Worm (Caenorhabditis elegans): ENCODE results near the gene Y4C6B.1.

Gene Y4C6B.1

DNA sequence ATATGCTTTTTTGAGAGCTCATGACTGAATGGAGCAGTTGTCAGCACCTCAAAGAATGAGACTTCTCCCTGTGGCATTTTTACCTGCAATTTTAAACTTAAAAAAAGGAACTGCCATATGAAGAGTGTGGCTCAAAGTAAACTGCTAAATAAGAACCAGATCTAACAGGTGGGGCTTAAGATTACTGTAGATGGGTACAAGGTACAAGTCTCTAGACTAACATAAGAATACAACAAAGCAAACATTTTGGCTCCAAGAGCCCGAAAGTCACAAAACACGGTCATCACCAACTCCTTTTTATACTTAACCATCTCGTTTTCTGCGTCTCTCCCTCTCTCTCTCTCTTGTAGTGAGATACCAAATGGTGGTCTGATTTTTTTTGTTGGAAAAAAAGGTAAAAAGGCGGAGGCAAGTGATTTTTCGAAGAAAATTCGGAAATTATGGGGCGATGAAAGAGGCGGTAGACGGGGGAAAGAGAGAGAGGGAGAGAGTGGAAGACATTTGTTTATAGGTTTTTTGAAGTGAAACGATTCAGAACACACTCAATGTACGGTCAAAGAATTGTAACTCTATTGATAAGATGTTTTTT, 34.3 kb downstream of the Y4C6B.1 start, which contains the start of gene elo-6 (continued):
- TF ChIP-seq pha-4 (GFP tag; IDR thresholded peaks at IDR 0.05) (no peak), pha-4 (tag; optimal IDR thresholded peaks at IDR 0.05) (no peak), egl-43 (GFP tag; IDR thresholded peaks at IDR 0.05) (no peak), nhr-28 (tag; optimal IDR thresholded peaks at IDR 0.05) (peak; percentile 93), mep-1 (tag; optimal IDR thresholded peaks at IDR 0.05) (peak; percentile 63), nhr-111 (GFP tag; optimal IDR thresholded peaks at IDR 0.05) (no peak), snpc-1.2 (GFP tag; IDR thresholded peaks at IDR 0.05) (no peak), dmd-6 (GFP tag; IDR thresholded peaks at IDR 0.05) (peak; percentile 67), daf-16 (GFP tag; optimal IDR thresholded peaks at IDR 0.05) (peak in 1 of 2 experiments; percentile 59), daf-16 (tag; optimal IDR thresholded peaks at IDR 0.05) (peak; percentile 88), nhr-102 (tag; optimal IDR thresholded peaks at IDR 0.05) (peak; percentile 46)

DNA sequence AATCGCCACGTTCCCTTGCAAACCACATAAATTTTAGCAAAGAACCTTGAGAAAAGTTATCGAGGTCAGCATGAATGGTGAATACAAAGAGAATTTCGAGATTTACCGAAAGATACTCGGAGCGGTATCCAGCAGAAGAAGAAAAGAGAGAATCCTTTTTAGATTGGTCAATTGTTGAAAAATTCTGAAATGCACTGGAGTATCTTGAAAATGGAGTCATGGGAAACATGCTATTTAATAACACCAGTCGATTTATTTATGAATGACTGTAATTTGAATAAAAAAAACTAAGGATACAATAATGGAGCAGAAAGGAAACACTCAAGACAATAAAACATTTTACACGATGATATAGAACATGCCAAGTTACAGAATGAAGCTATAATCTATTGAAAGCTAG, 35.7 kb downstream of the Y4C6B.1 start:
- TF ChIP-seq ztf-7 (tag; optimal IDR thresholded peaks at IDR 0.05), result no peak
- TF ChIP-seq spr-3 (GFP tag; optimal IDR thresholded peaks at IDR 0.05), result no peak
- TF ChIP-seq madf-5 (GFP tag; IDR thresholded peaks at IDR 0.05), result 0 out of 4 replicates have a peak, but pooled peaks of 1 of the 2 experiments have one; percentile 26
- peak; percentile 85 for TF ChIP-seq aha-1 (tag)
- TF ChIP-seq lin-15B (tag; optimal IDR thresholded peaks at IDR 0.05), result no peak
- TF ChIP-seq Y48G9A.11 (GFP tag; IDR thresholded peaks at IDR 0.05), result peak; percentile 42; the same call in 1 of the 2 replicates
- TF ChIP-seq F49E8.2 (tag; optimal IDR thresholded peaks at IDR 0.05; ENCODE audit: borderline replicate concordance), result peak; percentile 56
- TF ChIP-seq snpc-1.2 (GFP tag; IDR thresholded peaks at IDR 0.05), result peak; percentile 84
- 0 out of 2 replicates have a peak, but pooled peaks have one; percentile 22 for TF ChIP-seq lin-38 (GFP tag; IDR thresholded peaks at IDR 0.05)

DNA sequence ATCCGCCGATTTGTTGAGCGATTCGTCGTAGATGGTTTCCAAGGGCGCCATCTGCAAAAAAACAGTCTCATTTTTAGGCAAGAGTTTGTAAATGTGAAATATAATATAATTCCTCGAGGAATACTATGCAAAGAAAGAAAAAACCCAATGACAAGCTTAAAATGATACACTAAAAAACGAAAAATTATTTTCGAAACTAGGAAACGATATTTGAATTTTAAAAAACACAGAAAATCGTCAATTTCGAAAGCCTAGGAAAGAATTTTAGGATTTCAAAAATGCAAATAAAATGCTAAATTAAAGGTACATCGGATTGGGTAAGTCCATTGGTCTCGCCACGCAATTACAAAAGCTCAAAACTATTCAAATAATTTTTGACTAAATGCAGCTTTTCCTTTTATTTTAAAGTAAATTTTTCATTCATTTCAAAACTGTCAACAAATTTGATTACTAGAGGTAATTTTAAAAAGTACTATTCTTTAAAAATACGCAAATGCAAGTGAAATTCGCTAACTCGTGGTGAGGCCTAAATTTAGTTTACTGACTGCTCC, 37.3 kb downstream of the Y4C6B.1 start, which contains the start of the genes htp-1 and ZK616.5:
Gene htp-1 (minus strand): TSS at position 51 of the 551 bp plus-strand sequence.
Gene ZK616.5 (plus strand): TSS at position 423 of the 551 bp plus-strand sequence.
- TF ChIP-seq fos-1 (tag; optimal IDR thresholded peaks at IDR 0.05) (no peak), unc-62 (GFP tag; optimal IDR thresholded peaks at IDR 0.05 in 1 of 2) (no peak), unc-62 (tag; optimal IDR thresholded peaks at IDR 0.05) (no peak), zfp-2 (tag; optimal IDR thresholded peaks at IDR 0.05) (no peak), unc-130 (GFP tag; optimal IDR thresholded peaks at IDR 0.05) (no peak), cey-2 (tag; optimal IDR thresholded peaks at IDR 0.05; ENCODE audit: borderline replicate concordance, insufficient read depth) (no peak), ZK546.5 (tag; optimal IDR thresholded peaks at IDR 0.05) (no peak), snpc-4 (tag; optimal IDR thresholded peaks at IDR 0.05) (no peak), nhr-111 (GFP tag; optimal IDR thresholded peaks at IDR 0.05) (no peak)

DNA sequence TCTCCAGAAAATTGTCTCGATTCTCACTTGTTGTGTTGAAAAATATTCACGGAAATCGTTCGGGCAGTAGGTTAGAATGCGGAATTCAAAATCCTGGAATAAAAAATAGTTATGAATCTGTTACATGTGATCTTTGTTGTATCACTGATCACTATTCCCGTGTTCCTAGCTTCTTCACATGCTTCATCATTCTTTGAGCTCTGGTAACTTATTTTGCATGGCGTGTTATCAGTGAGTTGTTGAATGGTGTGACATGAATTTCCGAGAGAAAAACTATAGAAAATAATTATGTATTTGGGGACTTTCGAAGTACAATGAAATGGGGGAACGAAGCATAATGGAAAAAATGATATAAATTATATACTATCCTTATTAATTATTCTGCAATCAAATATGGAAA, 39.3 kb downstream of the Y4C6B.1 start:
- TF ChIP-seq skn-1 (tag; optimal IDR thresholded peaks at IDR 0.05) (no peak), hlh-11 (tag; optimal IDR thresholded peaks at IDR 0.05) (peak; percentile 39), duxl-1 (tag; optimal IDR thresholded peaks at IDR 0.05; ENCODE audit: poor library complexity) (peak; percentile 31), madf-5 (GFP tag; IDR thresholded peaks at IDR 0.05) (no peak), nhr-28 (tag; optimal IDR thresholded peaks at IDR 0.05) (peak; percentile 39), jun-1 (tag; optimal IDR thresholded peaks at IDR 0.05) (no peak), spr-1 (tag; optimal IDR thresholded peaks at IDR 0.05) (no peak), daf-16 (GFP tag; optimal IDR thresholded peaks at IDR 0.05) (no peak), daf-16 (tag; optimal IDR thresholded peaks at IDR 0.05) (peak; percentile 76), tra-1 (GFP tag; IDR thresholded peaks at IDR 0.05) (no peak), hmg-1.1 (GFP tag; IDR thresholded peaks at IDR 0.05) (no peak), ama-1 (optimal IDR thresholded peaks at IDR 0.05) (peak; percentile 53), nhr-41 (GFP tag; IDR thresholded peaks at IDR 0.05) (no peak), hlh-30 (tag; optimal IDR thresholded peaks at IDR 0.05; ENCODE audit: insufficient read depth) (peak; percentile 62), pha-4 (GFP tag; IDR thresholded peaks at IDR 0.05) (0 out of 2 replicates have a peak, but pooled peaks have one; percentile 17), pha-4 (tag; optimal IDR thresholded peaks at IDR 0.05) (no peak), ceh-28 (tag; optimal IDR thresholded peaks at IDR 0.05) (no peak), attf-4 (tag; optimal IDR thresholded peaks at IDR 0.05) (no peak), nhr-111 (GFP tag; optimal IDR thresholded peaks at IDR 0.05) (no peak), zag-1 (tag; optimal IDR thresholded peaks at IDR 0.05) (no peak), set-16 (GFP tag; IDR thresholded peaks at IDR 0.05) (no peak), mdt-29 (GFP tag; IDR thresholded peaks at IDR 0.05) (peak; percentile 63), mes-2 (tag; optimal IDR thresholded peaks at IDR 0.05; ENCODE audit: poor library complexity, severe bottlenecking) (peak; percentile 16), dve-1 (tag; optimal IDR thresholded peaks at IDR 0.05; ENCODE audit: insufficient read depth) (peak; percentile 71)
